Fruit fly (Drosophila melanogaster): Measurements from ENCODE around the gene CG4998.

DNA sequence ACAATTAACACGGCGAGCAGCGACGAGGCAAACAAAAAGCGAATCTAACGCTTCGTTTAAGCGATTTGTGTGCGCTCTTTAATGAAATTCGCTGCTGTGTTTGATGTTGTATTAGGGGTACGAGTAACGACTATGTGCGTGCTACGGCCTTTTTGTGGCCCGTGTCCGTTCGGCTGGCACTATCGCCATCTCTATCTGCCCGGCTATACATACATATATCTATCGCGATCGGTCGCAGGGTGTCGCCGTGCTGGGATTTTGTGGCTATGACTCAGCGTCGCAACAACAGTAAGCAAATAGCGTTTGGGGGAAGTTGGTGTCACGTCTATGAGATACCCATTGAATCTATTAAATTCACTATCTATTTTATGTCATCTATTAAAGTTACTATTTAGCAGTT, 54.9 kb downstream of the CG4998 start:
- TF ChIP-seq gcm2 (GFP tag; optimal IDR thresholded peaks at IDR 0.05) (no peak), crol (GFP tag; IDR thresholded peaks at IDR 0.05) (no peak), fu2 (GFP tag; optimal IDR thresholded peaks at IDR 0.05) (no peak), insv (GFP tag; optimal IDR thresholded peaks at IDR 0.05) (no peak), Dref (GFP tag; IDR thresholded peaks at IDR 0.05) (no peak), chm (GFP tag; IDR thresholded peaks at IDR 0.05) (no peak), dmrt11E (tag; optimal IDR thresholded peaks at IDR 0.05) (no peak), Blimp-1 (GFP tag; optimal IDR thresholded peaks at IDR 0.05) (no peak), croc (GFP tag; conservative IDR thresholded peaks at IDR 0.05) (no peak), nerfin-2 (GFP tag; IDR thresholded peaks at IDR 0.05; ENCODE audit: partially characterized antibody) (no peak), CG18764 (GFP tag; optimal IDR thresholded peaks at IDR 0.05) (no peak), hth (optimal IDR thresholded peaks at IDR 0.05) (no peak)
